Fruit fly (Drosophila melanogaster) whole organism, embryonic: ENCODE results near the gene loqs.

Source experiments
- B-H2 ChIP-seq: fragments of 200-800 bp; sonication (Bioruptor generic); optimal IDR thresholded peaks from 2 replicates; lab custom pipeline; 2018; ENCODE audit warnings: missing biosample characterization, mild to moderate bottlenecking, missing genetic modification characterization
- CG1024 ChIP-seq: fragments of 200-800 bp; sonication (Bioruptor generic); IDR thresholded peaks from 2 replicates; pipeline ENCODE4 v1.3.6; 2022; ENCODE audit warnings: missing biosample characterization, missing genetic modification characterization
- CG11456 ChIP-seq: fragments of 200-800 bp; sonication (Bioruptor generic); IDR thresholded peaks from 3 replicates; pipeline ENCODE4 v1.3.6; 2022; ENCODE audit warnings: missing biosample characterization, missing genetic modification characterization
- CG12236 ChIP-seq: fragments of 200-800 bp; sonication (Bioruptor generic); optimal IDR thresholded peaks from 2 replicates; lab custom pipeline; 2016; ENCODE audit warnings: missing biosample characterization, missing genetic modification characterization
- CG13287 ChIP-seq: fragments of 200-800 bp; sonication (Bioruptor generic); IDR thresholded peaks from 2 replicates; pipeline ENCODE4 v1.3.6; 2022; ENCODE audit warnings: missing biosample characterization, missing genetic modification characterization; ENCODE audit not compliant: partially characterized antibody
- CG13775 ChIP-seq: fragments of 200-800 bp; sonication (Bioruptor generic); optimal IDR thresholded peaks from 3 replicates; lab custom pipeline; 2017; ENCODE audit warnings: missing biosample characterization, mild to moderate bottlenecking, missing genetic modification characterization
- CG18262 ChIP-seq: fragments of 200-800 bp; optimal IDR thresholded peaks from 3 replicates; lab custom pipeline; 2019; ENCODE audit warnings: missing biosample characterization, mild to moderate bottlenecking, missing genetic modification characterization, moderate library complexity
- CG2116 ChIP-seq: fragments of 200-800 bp; sonication (Bioruptor generic); optimal IDR thresholded peaks from 3 replicates; lab custom pipeline; 2018; ENCODE audit warnings: missing biosample characterization, mild to moderate bottlenecking, missing genetic modification characterization
- CG2120 ChIP-seq: fragments of 200-800 bp; sonication (Bioruptor generic); optimal IDR thresholded peaks from 3 replicates; lab custom pipeline; 2016; ENCODE audit warnings: missing biosample characterization, missing genetic modification characterization
- CG3281 ChIP-seq: fragments of 200-800 bp; sonication (Bioruptor generic); optimal IDR thresholded peaks from 3 replicates; lab custom pipeline; 2017; ENCODE audit warnings: missing biosample characterization, mild to moderate bottlenecking, missing genetic modification characterization
- CG33213 ChIP-seq: fragments of 200-800 bp; sonication (Bioruptor generic); optimal IDR thresholded peaks from 3 replicates; lab custom pipeline; 2016; ENCODE audit warnings: missing biosample characterization, missing genetic modification characterization
- CG3726 ChIP-seq: fragments of 200-800 bp; sonication (Bioruptor generic); IDR thresholded peaks from 3 replicates; pipeline ENCODE4, ENCODE4 v1.3.6; 2022; ENCODE audit warnings: missing biosample characterization, missing genetic modification characterization
- CG4617 ChIP-seq: fragments of 200-800 bp; sonication (Bioruptor generic); optimal IDR thresholded peaks from 3 replicates; lab custom pipeline; 2016; ENCODE audit warnings: missing biosample characterization, missing genetic modification characterization, borderline replicate concordance
- CG5180 ChIP-seq: fragments of 200-800 bp; sonication (Bioruptor generic); optimal IDR thresholded peaks from 3 replicates; lab custom pipeline; 2017; ENCODE audit warnings: missing biosample characterization, missing genetic modification characterization, mild to moderate bottlenecking, moderate library complexity, missing genetic modification reagents
- CG8478 ChIP-seq: fragments of >200 bp; optimal IDR thresholded peaks from 2 replicates; lab custom pipeline; 2018
- CG9215 ChIP-seq: fragments of 200-800 bp; sonication (Bioruptor generic); IDR thresholded peaks from 2 replicates; pipeline ENCODE4 v1.3.6; 2022; ENCODE audit warnings: missing biosample characterization, missing genetic modification characterization
- CG9727 ChIP-seq: fragments of 200-800 bp; sonication (Bioruptor generic); optimal IDR thresholded peaks from 3 replicates; lab custom pipeline; 2017; ENCODE audit warnings: missing biosample characterization, mild to moderate bottlenecking, missing genetic modification characterization
- CG9817 ChIP-seq: fragments of 200-800 bp; sonication (Bioruptor generic); optimal IDR thresholded peaks from 2 replicates; lab custom pipeline; 2018; ENCODE audit warnings: missing biosample characterization, mild to moderate bottlenecking, missing genetic modification characterization, moderate library complexity
- CkIIα-i1 ChIP-seq: fragments of 200-800 bp; sonication (Bioruptor generic); IDR thresholded peaks from 2 replicates; pipeline ENCODE4 v1.3.6; 2022; ENCODE audit warnings: missing biosample characterization, missing genetic modification characterization
- CoRest ChIP-seq: fragments of 200-800 bp; sonication (Bioruptor generic); optimal IDR thresholded peaks from 3 replicates; lab custom pipeline; 2018; ENCODE audit warnings: missing biosample characterization, mild to moderate bottlenecking, missing genetic modification characterization, moderate library complexity
- Dek ChIP-seq: fragments of 200-800 bp; sonication (Bioruptor generic); optimal IDR thresholded peaks from 3 replicates; lab custom pipeline; 2019; ENCODE audit warnings: missing biosample characterization, mild to moderate bottlenecking, missing genetic modification characterization, moderate library complexity
- Dip2 ChIP-seq: fragments of 200-800 bp; sonication (Bioruptor generic); IDR thresholded peaks from 2 replicates; pipeline ENCODE4 v1.3.6; 2022; ENCODE audit warnings: missing biosample characterization, missing genetic modification characterization
- Drgx ChIP-seq: fragments of 200-800 bp; sonication (Bioruptor generic); IDR thresholded peaks from 2 replicates; pipeline ENCODE4 v1.3.6; 2022; ENCODE audit warnings: missing biosample characterization, missing genetic modification characterization
- Gsc ChIP-seq: fragments of 200-800 bp; sonication (Bioruptor generic); IDR thresholded peaks from 2 replicates; pipeline ENCODE4 v1.3.6; 2022; ENCODE audit warnings: missing biosample characterization, missing genetic modification characterization
- H2.0 ChIP-seq: fragments of 200-800 bp; sonication (Bioruptor generic); IDR thresholded peaks from 2 replicates; pipeline ENCODE4 v1.3.6; 2022; ENCODE audit warnings: missing biosample characterization, missing genetic modification characterization
- HHEX ChIP-seq: fragments of 200-800 bp; sonication (Bioruptor generic); optimal IDR thresholded peaks from 3 replicates; lab custom pipeline; 2017; ENCODE audit warnings: missing biosample characterization, mild to moderate bottlenecking, missing genetic modification characterization, missing genetic modification reagents
- HLH4C ChIP-seq: fragments of 200-800 bp; sonication (Bioruptor generic); IDR thresholded peaks from 3 replicates; pipeline ENCODE4 v1.3.6; 2022; ENCODE audit warnings: missing biosample characterization, missing genetic modification characterization; ENCODE audit not compliant: partially characterized antibody
- HLH54F ChIP-seq: fragments of 200-800 bp; sonication (Bioruptor generic); optimal IDR thresholded peaks from 3 replicates; lab custom pipeline; 2016; ENCODE audit warnings: missing biosample characterization, missing genetic modification characterization
- Max ChIP-seq: fragments of 200-800 bp; sonication (Bioruptor generic); optimal IDR thresholded peaks from 2 replicates; lab custom pipeline; 2016; ENCODE audit warnings: missing biosample characterization, mild to moderate bottlenecking, missing genetic modification characterization
- Nf-YC ChIP-seq: fragments of 200-800 bp; optimal IDR thresholded peaks from 3 replicates; lab custom pipeline; 2019; ENCODE audit warnings: missing biosample characterization, mild to moderate bottlenecking, missing genetic modification characterization, moderate library complexity
- Poxn ChIP-seq: fragments of 200-800 bp; sonication (Bioruptor generic); IDR thresholded peaks from 2 replicates; pipeline ENCODE4 v1.3.6; 2022; ENCODE audit warnings: missing biosample characterization, missing genetic modification characterization
- bcd ChIP-seq: fragments of 200-800 bp; sonication (Bioruptor generic); optimal IDR thresholded peaks from 2 replicates; lab custom pipeline; 2017; ENCODE audit warnings: missing biosample characterization, mild to moderate bottlenecking, missing genetic modification characterization
- corto ChIP-seq: fragments of 200-800 bp; sonication (Bioruptor generic); optimal IDR thresholded peaks from 2 replicates; lab custom pipeline; 2016; ENCODE audit warnings: missing biosample characterization, mild to moderate bottlenecking, missing genetic modification characterization, moderate library complexity
- crc ChIP-seq: fragments of 200-800 bp; sonication (Bioruptor generic); optimal IDR thresholded peaks from 2 replicates; lab custom pipeline; 2016; ENCODE audit warnings: missing biosample characterization, missing genetic modification characterization
- crp ChIP-seq, 2 experiments: fragments of 200-800 bp; sonication (Bioruptor generic); optimal IDR thresholded peaks; 2 replicates in 1 of 2; 3 replicates in 1 of 2; lab custom pipeline; 2017; ENCODE audit warnings: missing biosample characterization in 2 of 2, missing genetic modification characterization in 2 of 2, mild to moderate bottlenecking in 1 of 2, moderate library complexity in 1 of 2
- dati ChIP-seq: fragments of 200-800 bp; sonication (Bioruptor generic); IDR thresholded peaks from 2 replicates; pipeline ENCODE4 v1.3.6; 2022; ENCODE audit warnings: missing biosample characterization, missing genetic modification characterization
- ems ChIP-seq: fragments of 200-800 bp; sonication (Bioruptor generic); optimal IDR thresholded peaks from 3 replicates; lab custom pipeline; 2016; ENCODE audit warnings: missing biosample characterization, missing genetic modification characterization
- hb ChIP-seq: fragments of 200-800 bp; sonication (Bioruptor generic); IDR thresholded peaks from 3 replicates; pipeline ENCODE4 v1.3.6; 2022; ENCODE audit warnings: missing biosample characterization, missing genetic modification characterization; ENCODE audit not compliant: partially characterized antibody
- her ChIP-seq: fragments of 200-800 bp; sonication (Bioruptor generic); optimal IDR thresholded peaks from 2 replicates; lab custom pipeline; 2016; ENCODE audit warnings: missing biosample characterization, missing genetic modification characterization
- ind ChIP-seq: fragments of 200-800 bp; sonication (Bioruptor generic); optimal IDR thresholded peaks from 3 replicates; lab custom pipeline; 2016; ENCODE audit warnings: missing biosample characterization, missing genetic modification characterization
- inv ChIP-seq: fragments of 200-800 bp; sonication (Bioruptor generic); IDR thresholded peaks from 2 replicates; pipeline ENCODE4 v1.3.6; 2022; ENCODE audit warnings: missing biosample characterization, missing genetic modification characterization; ENCODE audit not compliant: partially characterized antibody
- nerfin-2 ChIP-seq: fragments of 200-800 bp; sonication (Bioruptor generic); IDR thresholded peaks from 2 replicates; pipeline ENCODE4 v1.3.6; 2022; ENCODE audit warnings: missing biosample characterization, missing genetic modification characterization; ENCODE audit not compliant: partially characterized antibody
- phol ChIP-seq: fragments of 200-800 bp; sonication (Bioruptor generic); optimal IDR thresholded peaks from 3 replicates; lab custom pipeline; 2018; ENCODE audit warnings: missing biosample characterization, mild to moderate bottlenecking, missing genetic modification characterization, moderate library complexity
- rib ChIP-seq: fragments of 200-800 bp; sonication (Bioruptor generic); IDR thresholded peaks from 2 replicates; pipeline ENCODE4 v1.3.6; 2022; ENCODE audit warnings: missing biosample characterization, missing genetic modification characterization
- stwl ChIP-seq: fragments of 200-800 bp; sonication (Bioruptor generic); optimal IDR thresholded peaks from 3 replicates; lab custom pipeline; 2018; ENCODE audit warnings: missing biosample characterization, mild to moderate bottlenecking, missing genetic modification characterization, moderate library complexity
- tap ChIP-seq: fragments of 200-800 bp; optimal IDR thresholded peaks from 3 replicates; lab custom pipeline; 2019; ENCODE audit warnings: missing biosample characterization, mild to moderate bottlenecking, missing genetic modification characterization, moderate library complexity
- tgo ChIP-seq: fragments of 200-800 bp; sonication (Bioruptor generic); IDR thresholded peaks from 3 replicates; pipeline ENCODE4 v1.3.6; 2022; ENCODE audit warnings: missing biosample characterization, missing genetic modification characterization
- tll ChIP-seq, 2 experiments: fragments of 200-800 bp in 1 of 2; fragments of >200 bp in 1 of 2; sonication (Bioruptor generic) in 1 of 2; optimal IDR thresholded peaks; 2 replicates each; lab custom pipeline; 2017 to 2019; ENCODE audit warnings: missing biosample characterization in 2 of 2, missing genetic modification characterization in 2 of 2, mild to moderate bottlenecking in 1 of 2, moderate library complexity in 1 of 2
- twi ChIP-seq: fragments of 200-800 bp; optimal IDR thresholded peaks from 2 replicates; lab custom pipeline; 2019; ENCODE audit warnings: missing biosample characterization, mild to moderate bottlenecking, missing genetic modification characterization, moderate library complexity
- zen ChIP-seq: fragments of 200-800 bp; sonication (Bioruptor generic); optimal IDR thresholded peaks from 3 replicates; lab custom pipeline; 2018; ENCODE audit warnings: missing biosample characterization, mild to moderate bottlenecking, missing genetic modification characterization, moderate library complexity

loqs gene

dm6 chr2L:13368940-13369339, 13.5 kb upstream of the loqs start, which contains the start of gene CG31855 (continued):
- TF ChIP-seq stwl (tag; lab: Kevin White, UChicago) (peak; percentile 55), zen (tag; lab: Kevin White, UChicago) (peak; percentile 26), CG3281 (GFP tag; lab: Kevin White, UChicago) (peak; percentile 84), Nf-YC (tag; lab: Kevin White, UChicago) (peak; percentile 66), CG5180 (peak; percentile 35), HHEX (GFP tag; lab: Kevin White, UChicago) (peak; percentile 77), rib (GFP tag; lab: Robert Waterston, UW) (peak; percentile 80), CG3726 (GFP tag; lab: Robert Waterston, UW) (peak; percentile 52; the same call in 1 of the 3 replicates), Dip2 (GFP tag; lab: Robert Waterston, UW) (no peak), dati (GFP tag; lab: Robert Waterston, UW) (no peak), CG18262 (tag; lab: Kevin White, UChicago) (peak; percentile 77), CG13287 (GFP tag; lab: Robert Waterston, UW) (peak; percentile 50; the same call in 1 of the 2 replicates), CG2116 (GFP tag; lab: Kevin White, UChicago) (peak; percentile 41), corto (GFP tag; lab: Kevin White, UChicago) (peak; percentile 40), H2.0 (GFP tag; lab: Robert Waterston, UW) (peak; percentile 78), CG8478 (lab: Kevin White, UChicago) (no peak), Drgx (GFP tag; lab: Robert Waterston, UW) (peak; percentile 51; the same call in 1 of the 2 replicates), inv (GFP tag; lab: Robert Waterston, UW) (no peak), CG9817 (tag; lab: Kevin White, UChicago) (peak; percentile 78), twi (tag; lab: Kevin White, UChicago) (peak; percentile 36), nerfin-2 (GFP tag; lab: Robert Waterston, UW) (no peak), CoRest (peak; percentile 78), CG33213 (GFP tag; lab: Kevin White, UChicago) (peak; percentile 50), CG9727 (peak; percentile 72), crc (peak; percentile 16), ind (GFP tag; lab: Kevin White, UChicago) (peak; percentile 87), HLH4C (GFP tag; lab: Robert Waterston, UW) (no peak), CG2120 (GFP tag; lab: Kevin White, UChicago) (peak; percentile 91), CG12236 (no peak), CG13775 (GFP tag; lab: Kevin White, UChicago) (peak; percentile 59), tap (tag; lab: Kevin White, UChicago) (peak; percentile 66), CG9215 (peak; percentile 66), CG11456 (GFP tag; lab: Robert Waterston, UW) (peak; percentile 90), CG4617 (GFP tag; lab: Kevin White, UChicago) (peak; percentile 90), Max (peak; percentile 81), crp (GFP tag; optimal IDR thresholded peaks at IDR 0.05; lab: Kevin White, UChicago) (peak in 1 of 2 experiments; percentile 42), Poxn (GFP tag; lab: Robert Waterston, UW) (peak; percentile 41; the same call in 1 of the 2 replicates), hb (GFP tag; lab: Robert Waterston, UW) (no peak), phol (tag; lab: Kevin White, UChicago) (peak; percentile 70), tgo (GFP tag; lab: Robert Waterston, UW) (peak; percentile 83), her (GFP tag; lab: Kevin White, UChicago) (peak; percentile 73), bcd (GFP tag; lab: Kevin White, UChicago) (peak; percentile 75), CG1024 (GFP tag; lab: Robert Waterston, UW) (peak; percentile 69; the same call in 1 of the 2 replicates), HLH54F (GFP tag; lab: Kevin White, UChicago) (peak; percentile 74), CkIIα-i1 (GFP tag; lab: Robert Waterston, UW) (no peak), tll (GFP tag; optimal IDR thresholded peaks at IDR 0.05; lab: Kevin White, UChicago) (no peak), Gsc (GFP tag; lab: Robert Waterston, UW) (no peak), Dek (peak; percentile 78), B-H2 (peak; percentile 94), ems (peak; percentile 86)
